Worm (Caenorhabditis elegans): ENCODE measurements around the gene glb-28.

DNA sequence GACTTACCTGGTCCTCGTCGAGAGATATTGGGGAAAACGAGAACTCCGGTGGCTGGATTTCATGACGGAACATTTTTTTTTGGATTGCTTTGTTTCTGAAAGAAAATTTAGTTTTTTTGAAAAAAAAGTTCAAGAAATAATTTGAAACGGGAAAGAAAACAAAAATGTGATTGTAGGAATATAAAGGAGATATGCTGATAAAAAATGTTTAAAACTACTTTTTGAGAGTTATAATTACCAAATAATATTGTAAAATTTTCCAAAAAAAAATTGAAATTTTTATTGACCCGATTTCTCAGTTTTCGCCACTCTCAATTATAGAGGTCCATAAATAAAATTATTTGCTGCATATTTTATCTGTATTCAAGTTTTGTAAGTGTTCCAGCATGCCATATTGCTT is at the start of gene glb-28:
- no peak for TF ChIP-seq F49E8.2 (tag; optimal IDR thresholded peaks at IDR 0.05; ENCODE audit: insufficient read depth)
- no peak for TF ChIP-seq him-1 (tag; optimal IDR thresholded peaks at IDR 0.05)
- no peak for TF ChIP-seq T07F8.4 (tag; optimal IDR thresholded peaks at IDR 0.05)
- TF ChIP-seq dpl-1 (GFP tag; optimal IDR thresholded peaks at IDR 0.05) = no peak
- TF ChIP-seq K11D2.4 (GFP tag; IDR thresholded peaks at IDR 0.05) = no peak
- TF ChIP-seq F33H1.4 (GFP tag; IDR thresholded peaks at IDR 0.05) = no peak
- TF ChIP-seq F39B2.1 (GFP tag; IDR thresholded peaks at IDR 0.05) = no peak
- TF ChIP-seq xnd-1 (tag; optimal IDR thresholded peaks at IDR 0.05) = no peak

Measured in whole organism, young adult.